Worm (Caenorhabditis elegans) whole organism, young adult: Measurements from ENCODE around the gene T28C6.11.

Experiments
- F23B12.7 ChIP-seq: sonication (generic microtip); optimal IDR thresholded peaks from 2 replicates; lab custom pipeline; 2017; ENCODE audit warnings: missing genetic modification characterization, mild to moderate bottlenecking, missing compliant biosample characterization, antibody characterized with exemption, moderate library complexity; ENCODE audit not compliant: insufficient read depth
- hrde-1 ChIP-seq: sonication (generic microtip); optimal IDR thresholded peaks from 2 replicates; lab custom pipeline; 2016; ENCODE audit warnings: missing genetic modification characterization, mild to moderate bottlenecking, missing compliant biosample characterization, moderate library complexity, missing genotype, missing genetic modification reagents, borderline replicate concordance
- lin-35 ChIP-seq, 3 experiments: fragments of 150-350 bp in 2 of 3; sonication (generic microtip) in 1 of 3; optimal IDR thresholded peaks; 2 replicates each; lab custom pipeline; 2014 to 2018; ENCODE audit warnings: missing biosample characterization in 3 of 3, missing genetic modification characterization in 3 of 3, missing genetic modification reagents in 3 of 3
- lin-54 ChIP-seq: fragments of 200-800 bp; sonication (Bioruptor generic); optimal IDR thresholded peaks from 2 replicates; lab custom pipeline; 2018; ENCODE audit warnings: mild to moderate bottlenecking, missing genetic modification characterization, missing compliant biosample characterization
- nfya-1 ChIP-seq: sonication (generic microtip); optimal IDR thresholded peaks from 2 replicates; lab custom pipeline; 2017; ENCODE audit warnings: antibody characterized with exemption, missing compliant biosample characterization, missing genetic modification characterization, borderline replicate concordance; ENCODE audit not compliant: insufficient read depth

DNA sequence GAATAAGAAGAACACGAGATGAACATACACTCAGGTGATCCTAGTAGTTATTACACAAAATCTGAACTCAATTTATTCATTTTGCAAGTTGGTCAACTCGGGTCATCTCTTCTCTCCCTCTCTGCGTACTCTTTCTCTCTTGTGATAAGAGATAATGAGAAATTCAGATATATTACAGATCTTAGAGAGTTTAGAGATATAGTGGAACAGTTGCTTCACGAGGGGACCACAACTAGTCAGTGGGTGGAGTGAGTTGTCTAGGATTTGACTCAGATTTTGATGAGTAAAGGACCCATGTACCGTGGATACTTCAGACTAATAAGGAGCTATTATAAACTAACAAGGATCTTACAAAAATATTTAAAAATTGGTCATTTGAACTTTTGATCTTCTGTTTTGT, 26.4 kb downstream of the T28C6.11 start, which contains the start of gene exc-5:
- TF ChIP-seq F23B12.7 (tag; lab: Kevin White, UChicago) (no peak), lin-35 (GFP tag; optimal IDR thresholded peaks at IDR 0.05; lab: Kevin White, UChicago) (no peak), hrde-1 (tag; lab: Kevin White, UChicago) (no peak), lin-54 (GFP tag; lab: Kevin White, UChicago) (no peak), nfya-1 (no peak)
